Worm (Caenorhabditis elegans) whole organism, L3 larva: ENCODE measurements around the gene mxl-2.

ENCODE experiments used
- R02D3.7 ChIP-seq: fragments of 150-350 bp; optimal IDR thresholded peaks from 2 replicates; lab custom pipeline; 2014; ENCODE audit warnings: missing biosample characterization, missing genetic modification characterization
- ZK546.5 ChIP-seq: sonication (generic microtip); optimal IDR thresholded peaks from 2 replicates; lab custom pipeline; 2017; ENCODE audit warnings: missing biosample characterization, missing genetic modification characterization
- aly-2 ChIP-seq: fragments of 150-350 bp; optimal IDR thresholded peaks from 2 replicates; lab custom pipeline; 2014; ENCODE audit warnings: missing biosample characterization, missing genetic modification characterization
- ama-1 ChIP-seq: fragments of 150-350 bp; optimal IDR thresholded peaks from 2 replicates; lab custom pipeline; 2018
- ceh-16 ChIP-seq: sonication (generic microtip); optimal IDR thresholded peaks from 2 replicates; lab custom pipeline; 2017; ENCODE audit warnings: missing biosample characterization, missing genetic modification characterization
- ceh-28 ChIP-seq: fragments of 150-350 bp; optimal IDR thresholded peaks from 2 replicates; lab custom pipeline; 2014; ENCODE audit warnings: missing biosample characterization, missing genetic modification reagents, missing genetic modification characterization
- ceh-82 ChIP-seq: fragments of 150-350 bp; optimal IDR thresholded peaks from 2 replicates; lab custom pipeline; 2014; ENCODE audit warnings: missing biosample characterization, missing genetic modification characterization
- ceh-9 ChIP-seq: sonication (generic microtip); optimal IDR thresholded peaks from 2 replicates; lab custom pipeline; 2018; ENCODE audit warnings: missing biosample characterization, missing genetic modification characterization
- daf-12 ChIP-seq: fragments of 150-350 bp; optimal IDR thresholded peaks from 2 replicates; lab custom pipeline; 2014; ENCODE audit warnings: missing biosample characterization, missing genetic modification reagents, missing genetic modification characterization
- egl-27 ChIP-seq: sonication (generic microtip); optimal IDR thresholded peaks from 4 replicates; lab custom pipeline; 2017; ENCODE audit warnings: missing biosample characterization, missing genetic modification reagents, missing genetic modification characterization
- egl-5 ChIP-seq: fragments of 150-350 bp; optimal IDR thresholded peaks from 2 replicates; lab custom pipeline; 2017; ENCODE audit warnings: missing biosample characterization, missing genetic modification reagents, missing genetic modification characterization, inconsistent platforms
- elt-1 ChIP-seq: fragments of 150-350 bp; optimal IDR thresholded peaks from 2 replicates; lab custom pipeline; 2014; ENCODE audit warnings: missing biosample characterization, missing genetic modification characterization
- elt-2 ChIP-seq: sonication (generic microtip); optimal IDR thresholded peaks from 2 replicates; lab custom pipeline; 2016; ENCODE audit warnings: missing genetic modification reagents, mild to moderate bottlenecking, missing genetic modification characterization, missing compliant biosample characterization
- elt-3 ChIP-seq, 3 experiments: fragments of 150-350 bp in 1 of 3; sonication (generic microtip) in 2 of 3; optimal IDR thresholded peaks; 2 replicates in 2 of 3; 4 replicates in 1 of 3; lab custom pipeline; 2014 to 2017; ENCODE audit warnings: missing biosample characterization in 3 of 3, missing genetic modification characterization in 3 of 3
- eor-1 ChIP-seq, 2 experiments: fragments of 150-350 bp; optimal IDR thresholded peaks; 2 replicates each; lab custom pipeline; 2014 to 2018; ENCODE audit warnings: missing biosample characterization in 2 of 2, missing genetic modification characterization in 2 of 2
- fkh-10 ChIP-seq: sonication (generic microtip); optimal IDR thresholded peaks from 2 replicates; lab custom pipeline; 2017; ENCODE audit warnings: missing biosample characterization, missing genetic modification reagents, missing genetic modification characterization
- fkh-2 ChIP-seq: fragments of 150-350 bp; optimal IDR thresholded peaks from 2 replicates; lab custom pipeline; 2014; ENCODE audit warnings: missing biosample characterization, missing genetic modification reagents, missing genetic modification characterization
- fos-1 ChIP-seq: fragments of 150-350 bp; optimal IDR thresholded peaks from 2 replicates; lab custom pipeline; 2014; ENCODE audit warnings: missing biosample characterization, missing genetic modification characterization
- hmg-11 ChIP-seq: sonication (generic microtip); optimal IDR thresholded peaks from 2 replicates; lab custom pipeline; 2016; ENCODE audit warnings: missing genetic modification characterization, missing compliant biosample characterization
- jun-1 ChIP-seq: fragments of 150-350 bp; optimal IDR thresholded peaks from 2 replicates; lab custom pipeline; 2014; ENCODE audit warnings: missing biosample characterization, missing genetic modification reagents, missing genetic modification characterization
- lin-15B ChIP-seq: fragments of 150-350 bp; optimal IDR thresholded peaks from 2 replicates; lab custom pipeline; 2014; ENCODE audit warnings: missing biosample characterization, missing genetic modification characterization
- lin-39 ChIP-seq: fragments of 150-350 bp; optimal IDR thresholded peaks from 2 replicates; lab custom pipeline; 2018; ENCODE audit warnings: missing biosample characterization, missing genetic modification reagents, missing genetic modification characterization
- lsy-12 ChIP-seq: sonication (generic microtip); optimal IDR thresholded peaks from 2 replicates; lab custom pipeline; 2016; ENCODE audit warnings: mild to moderate bottlenecking, missing genetic modification characterization, missing compliant biosample characterization
- mdl-1 ChIP-seq: fragments of 150-350 bp; optimal IDR thresholded peaks from 2 replicates; lab custom pipeline; 2014; ENCODE audit warnings: missing biosample characterization, missing genetic modification characterization
- mml-1 ChIP-seq: fragments of 150-350 bp; sonication (generic microtip); optimal IDR thresholded peaks from 3 replicates; lab custom pipeline; 2014; ENCODE audit warnings: missing biosample characterization, missing genetic modification characterization
- nfya-1 ChIP-seq: sonication (generic microtip); optimal IDR thresholded peaks from 2 replicates; lab custom pipeline; 2017; ENCODE audit warnings: missing genetic modification characterization, mild to moderate bottlenecking, missing compliant biosample characterization, antibody characterized with exemption, moderate library complexity; ENCODE audit not compliant: insufficient read depth
- nhr-11 ChIP-seq: fragments of 150-350 bp; optimal IDR thresholded peaks from 2 replicates; lab custom pipeline; 2014; ENCODE audit warnings: missing biosample characterization, missing genetic modification characterization
- nhr-12 ChIP-seq: fragments of 150-350 bp; optimal IDR thresholded peaks from 2 replicates; lab custom pipeline; 2014; ENCODE audit warnings: missing biosample characterization, missing genetic modification characterization
- nhr-23 ChIP-seq: fragments of 150-350 bp; optimal IDR thresholded peaks from 2 replicates; lab custom pipeline; 2014; ENCODE audit warnings: missing biosample characterization, missing genetic modification reagents, missing genetic modification characterization
- nhr-237 ChIP-seq: fragments of 150-350 bp; optimal IDR thresholded peaks from 2 replicates; lab custom pipeline; 2014; ENCODE audit warnings: missing biosample characterization, missing genetic modification characterization
- nhr-25 ChIP-seq: sonication (generic microtip); optimal IDR thresholded peaks from 2 replicates; lab custom pipeline; 2017; ENCODE audit warnings: missing biosample characterization, missing genetic modification characterization
- nhr-28 ChIP-seq: fragments of 150-350 bp; optimal IDR thresholded peaks from 2 replicates; lab custom pipeline; 2014; ENCODE audit warnings: missing biosample characterization, missing genetic modification characterization
- nhr-43 ChIP-seq: sonication (generic microtip); optimal IDR thresholded peaks from 2 replicates; lab custom pipeline; 2016; ENCODE audit warnings: mild to moderate bottlenecking, missing genetic modification characterization, missing compliant biosample characterization; ENCODE audit not compliant: poor library complexity, severe bottlenecking
- nhr-67 ChIP-seq: fragments of 150-350 bp; optimal IDR thresholded peaks from 2 replicates; lab custom pipeline; 2014; ENCODE audit warnings: missing biosample characterization, missing genetic modification characterization
- nhr-76 ChIP-seq: fragments of 150-350 bp; sonication (generic microtip); optimal IDR thresholded peaks from 5 replicates; lab custom pipeline; 2014; ENCODE audit warnings: missing biosample characterization, missing genetic modification characterization
- nhr-77 ChIP-seq: fragments of 150-350 bp; optimal IDR thresholded peaks from 2 replicates; lab custom pipeline; 2014; ENCODE audit warnings: missing biosample characterization, missing genetic modification characterization
- pha-4 ChIP-seq: fragments of 150-350 bp; optimal IDR thresholded peaks from 2 replicates; lab custom pipeline; 2014; ENCODE audit warnings: missing biosample characterization, missing genetic modification reagents, missing genetic modification characterization
- pqm-1 ChIP-seq: fragments of 150-350 bp; optimal IDR thresholded peaks from 2 replicates; lab custom pipeline; 2017; ENCODE audit warnings: missing biosample characterization, missing genetic modification characterization, inconsistent platforms
- sea-2 ChIP-seq: fragments of 150-350 bp; sonication (generic microtip); optimal IDR thresholded peaks from 4 replicates; lab custom pipeline; 2014; ENCODE audit warnings: missing biosample characterization, missing genetic modification reagents, missing genetic modification characterization
- skn-1 ChIP-seq: fragments of 150-350 bp; optimal IDR thresholded peaks from 2 replicates; lab custom pipeline; 2014; ENCODE audit warnings: missing biosample characterization, missing genetic modification characterization
- snpc-4 ChIP-seq: fragments of 150-350 bp; optimal IDR thresholded peaks from 2 replicates; lab custom pipeline; 2014; ENCODE audit warnings: missing biosample characterization, missing genetic modification characterization
- tbx-2 ChIP-seq: sonication (generic microtip); optimal IDR thresholded peaks from 2 replicates; lab custom pipeline; 2016; ENCODE audit warnings: mild to moderate bottlenecking, missing genetic modification characterization, missing compliant biosample characterization
- unc-39 ChIP-seq: sonication (generic microtip); optimal IDR thresholded peaks from 4 replicates; lab custom pipeline; 2017; ENCODE audit warnings: missing biosample characterization, missing genetic modification characterization
- unc-62 ChIP-seq: fragments of 150-350 bp; sonication (generic microtip); optimal IDR thresholded peaks from 4 replicates; lab custom pipeline; 2014; ENCODE audit warnings: missing biosample characterization, missing genetic modification reagents, missing genetic modification characterization
- zag-1 ChIP-seq: fragments of 150-350 bp; optimal IDR thresholded peaks from 2 replicates; lab custom pipeline; 2014; ENCODE audit warnings: missing biosample characterization, missing genetic modification characterization
- ztf-11 ChIP-seq: fragments of 150-350 bp; optimal IDR thresholded peaks from 2 replicates; lab custom pipeline; 2014; ENCODE audit warnings: missing biosample characterization, missing genetic modification characterization
- ztf-4 ChIP-seq: fragments of 150-350 bp; optimal IDR thresholded peaks from 2 replicates; lab custom pipeline; 2014; ENCODE audit warnings: missing biosample characterization, missing genetic modification characterization

mxl-2 gene

DNA sequence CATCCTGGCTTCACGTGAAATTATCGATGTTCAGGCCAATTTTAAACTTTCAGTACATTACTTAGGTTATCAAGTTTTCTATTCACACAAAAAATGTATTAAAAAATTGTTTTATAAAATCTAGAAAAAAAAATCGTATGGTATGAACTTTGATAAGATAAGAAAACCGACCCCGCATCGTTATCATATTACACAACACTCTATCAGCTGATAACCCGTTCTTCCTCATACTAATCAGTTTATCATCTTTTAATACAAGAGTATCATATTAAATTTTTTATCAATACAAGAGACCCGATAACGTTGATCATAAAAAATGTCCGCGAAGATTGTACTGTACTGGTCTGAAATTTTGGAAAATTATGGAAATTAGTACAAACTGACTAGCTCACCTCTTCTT is 33.8 kb downstream of the mxl-2 start:
- TF ChIP-seq nhr-12 (tag; lab: Kevin White, UChicago) (no peak), nhr-77 (tag; lab: Kevin White, UChicago) (no peak), nhr-237 (tag; lab: Kevin White, UChicago) (no peak), tbx-2 (tag; lab: Kevin White, UChicago) (no peak), elt-1 (tag; lab: Kevin White, UChicago) (no peak), ZK546.5 (tag; lab: Kevin White, UChicago) (no peak), mml-1 (tag; lab: Kevin White, UChicago) (no peak), lsy-12 (tag; lab: Kevin White, UChicago) (no peak), fkh-10 (no peak), ceh-28 (tag; lab: Kevin White, UChicago) (no peak), jun-1 (tag; lab: Kevin White, UChicago) (peak; percentile 98), unc-62 (GFP tag; lab: Kevin White, UChicago) (no peak), nhr-25 (tag; lab: Kevin White, UChicago) (no peak), fkh-2 (tag; lab: Kevin White, UChicago) (no peak), fos-1 (tag; lab: Kevin White, UChicago) (peak; percentile 45), nfya-1 (tag; lab: Kevin White, UChicago) (no peak), ama-1 (lab: Kevin White, UChicago) (no peak), ztf-4 (tag; lab: Kevin White, UChicago) (no peak), R02D3.7 (tag; lab: Kevin White, UChicago) (no peak), daf-12 (tag; lab: Kevin White, UChicago) (no peak), skn-1 (tag; lab: Kevin White, UChicago) (peak; percentile 26), egl-5 (tag; lab: Kevin White, UChicago) (no peak), mdl-1 (tag; lab: Kevin White, UChicago) (no peak), nhr-28 (tag; lab: Kevin White, UChicago) (no peak), snpc-4 (no peak), elt-3 (tag; optimal IDR thresholded peaks at IDR 0.05; lab: Kevin White, UChicago) (peak in 2 of 3 experiments; percentile 1 to 56), nhr-67 (tag; lab: Kevin White, UChicago) (no peak), hmg-11 (tag; lab: Kevin White, UChicago) (no peak), nhr-23 (tag; lab: Kevin White, UChicago) (no peak), ztf-11 (tag; lab: Kevin White, UChicago) (no peak), sea-2 (no peak), lin-15B (tag; lab: Kevin White, UChicago) (no peak), pqm-1 (tag; lab: Kevin White, UChicago) (peak; percentile 100), pha-4 (tag; lab: Kevin White, UChicago) (no peak), unc-39 (tag; lab: Kevin White, UChicago) (no peak), ceh-9 (tag; lab: Kevin White, UChicago) (no peak), nhr-11 (tag; lab: Kevin White, UChicago) (no peak), zag-1 (tag; lab: Kevin White, UChicago) (no peak), eor-1 (tag; optimal IDR thresholded peaks at IDR 0.05; lab: Kevin White, UChicago) (no peak), elt-2 (peak; percentile 100), aly-2 (tag; lab: Kevin White, UChicago) (no peak), ceh-82 (no peak), egl-27 (tag; lab: Kevin White, UChicago) (peak; percentile 81), nhr-43 (no peak), lin-39 (tag; lab: Kevin White, UChicago) (no peak), nhr-76 (no peak), ceh-16 (tag; lab: Kevin White, UChicago) (no peak)
